Worm (Caenorhabditis elegans): Measurements from ENCODE around the gene Y57A10A.24.

ce11 chrII:12226192-12226591, 16.6 kb upstream of the Y57A10A.24 start:
- no peak for TF ChIP-seq unc-55 (GFP tag; optimal IDR thresholded peaks at IDR 0.05)
- no peak for TF ChIP-seq hlh-6 (tag; optimal IDR thresholded peaks at IDR 0.05)
- TF ChIP-seq ceh-22 (tag; optimal IDR thresholded peaks at IDR 0.05) = no peak
- no peak for TF ChIP-seq hlh-30 (tag; optimal IDR thresholded peaks at IDR 0.05; ENCODE audit: insufficient read depth)
- no peak for TF ChIP-seq fkh-6 (tag; optimal IDR thresholded peaks at IDR 0.05)

Data from whole organism, late embryonic.